Fruit fly (Drosophila melanogaster) whole organism, embryonic: Measurements from ENCODE around the gene Lgr3.
A peak's percentile ranks its signal among the peaks of the same experiment; 100 is the strongest.

Experiments used
- B-H1 ChIP-seq: fragments of 200-800 bp; sonication (Bioruptor generic); IDR thresholded peaks from 3 replicates; pipeline ENCODE4 v1.3.6; 2022; ENCODE audit warnings: missing biosample characterization, missing genetic modification characterization
- B-H2 ChIP-seq: fragments of 200-800 bp; sonication (Bioruptor generic); optimal IDR thresholded peaks from 2 replicates; lab custom pipeline; 2018; ENCODE audit warnings: missing biosample characterization, mild to moderate bottlenecking, missing genetic modification characterization
- CG1024 ChIP-seq: fragments of 200-800 bp; sonication (Bioruptor generic); IDR thresholded peaks from 2 replicates; pipeline ENCODE4 v1.3.6; 2022; ENCODE audit warnings: missing biosample characterization, missing genetic modification characterization
- CG10267 ChIP-seq: fragments of 200-800 bp; sonication (Bioruptor generic); optimal IDR thresholded peaks from 2 replicates; lab custom pipeline; 2018; ENCODE audit warnings: missing biosample characterization, mild to moderate bottlenecking, missing genetic modification characterization, moderate library complexity
- CG10462 ChIP-seq: fragments of 200-800 bp; sonication (Bioruptor generic); optimal IDR thresholded peaks from 2 replicates; lab custom pipeline; 2016; ENCODE audit warnings: missing biosample characterization, missing genetic modification characterization
- CG12744 ChIP-seq: fragments of 200-800 bp; sonication (Bioruptor generic); optimal IDR thresholded peaks from 2 replicates; lab custom pipeline; 2016; ENCODE audit warnings: missing biosample characterization, missing genetic modification characterization
- CG14014 ChIP-seq: fragments of 200-800 bp; sonication (Bioruptor generic); IDR thresholded peaks from 2 replicates; pipeline ENCODE4 v1.3.6; 2022; ENCODE audit warnings: missing biosample characterization, missing genetic modification characterization
- CG14710 ChIP-seq: fragments of 200-800 bp; sonication (Bioruptor generic); optimal IDR thresholded peaks from 3 replicates; lab custom pipeline; 2019; ENCODE audit warnings: missing biosample characterization, mild to moderate bottlenecking, missing genetic modification characterization, moderate library complexity
- CG14860 ChIP-seq: fragments of 200-800 bp; sonication (Bioruptor generic); IDR thresholded peaks from 3 replicates; pipeline ENCODE4 v1.3.6; 2022; ENCODE audit warnings: missing biosample characterization, missing genetic modification characterization; ENCODE audit not compliant: partially characterized antibody
- CG17612 ChIP-seq: fragments of 200-800 bp; sonication (Bioruptor generic); IDR thresholded peaks from 2 replicates; pipeline ENCODE4 v1.3.6; 2022; ENCODE audit warnings: missing biosample characterization, missing genetic modification characterization
- CG2889 ChIP-seq: fragments of 200-800 bp; sonication (Bioruptor generic); IDR thresholded peaks from 3 replicates; pipeline ENCODE4 v1.3.6; 2022; ENCODE audit warnings: missing biosample characterization, missing genetic modification characterization
- CG30403 ChIP-seq: fragments of 200-800 bp; sonication (Bioruptor generic); optimal IDR thresholded peaks from 3 replicates; lab custom pipeline; 2016; ENCODE audit warnings: missing biosample characterization, missing genetic modification characterization
- CG30431 ChIP-seq: fragments of 200-800 bp; sonication (Bioruptor generic); optimal IDR thresholded peaks from 2 replicates; lab custom pipeline; 2017; ENCODE audit warnings: missing biosample characterization, missing genetic modification characterization
- CG31365 ChIP-seq: fragments of 200-800 bp; sonication (Bioruptor generic); optimal IDR thresholded peaks from 2 replicates; lab custom pipeline; 2018; ENCODE audit warnings: missing biosample characterization, mild to moderate bottlenecking, missing genetic modification characterization
- CG3407 ChIP-seq: fragments of 200-800 bp; sonication (Bioruptor generic); optimal IDR thresholded peaks from 2 replicates; lab custom pipeline; 2018; ENCODE audit warnings: missing biosample characterization, mild to moderate bottlenecking, missing genetic modification characterization
- CG3995 ChIP-seq: fragments of 200-800 bp; sonication (Bioruptor generic); optimal IDR thresholded peaks from 3 replicates; lab custom pipeline; 2016; ENCODE audit warnings: missing biosample characterization, missing genetic modification characterization
- CG4404 ChIP-seq: fragments of 200-800 bp; sonication (Bioruptor generic); IDR thresholded peaks from 2 replicates; pipeline ENCODE4 v1.3.6; 2022; ENCODE audit warnings: missing biosample characterization, missing genetic modification characterization
- CG4424 ChIP-seq: fragments of 200-800 bp; sonication (Bioruptor generic); optimal IDR thresholded peaks from 3 replicates; lab custom pipeline; 2016; ENCODE audit warnings: missing biosample characterization, missing genetic modification characterization
- CG6791 ChIP-seq: fragments of 200-800 bp; sonication (Bioruptor generic); IDR thresholded peaks from 3 replicates; pipeline ENCODE4 v1.3.6; 2022; ENCODE audit warnings: missing biosample characterization, missing genetic modification characterization; ENCODE audit not compliant: partially characterized antibody
- CG9932 ChIP-seq: fragments of 200-800 bp; sonication (Bioruptor generic); IDR thresholded peaks from 2 replicates; pipeline ENCODE4 v1.3.6; 2022; ENCODE audit warnings: missing biosample characterization, missing genetic modification characterization
- Dad ChIP-seq: fragments of 200-800 bp; sonication (Bioruptor generic); optimal IDR thresholded peaks from 3 replicates; lab custom pipeline; 2016; ENCODE audit warnings: missing biosample characterization, missing genetic modification characterization
- Fer3 ChIP-seq: fragments of 200-800 bp; sonication (Bioruptor generic); optimal IDR thresholded peaks from 2 replicates; lab custom pipeline; 2018; ENCODE audit warnings: missing biosample characterization, mild to moderate bottlenecking, missing genetic modification characterization, moderate library complexity
- Gsc ChIP-seq: fragments of 200-800 bp; sonication (Bioruptor generic); IDR thresholded peaks from 2 replicates; pipeline ENCODE4 v1.3.6; 2022; ENCODE audit warnings: missing biosample characterization, missing genetic modification characterization
- H2.0 ChIP-seq: fragments of 200-800 bp; sonication (Bioruptor generic); IDR thresholded peaks from 2 replicates; pipeline ENCODE4 v1.3.6; 2022; ENCODE audit warnings: missing biosample characterization, missing genetic modification characterization
- HLHmδ ChIP-seq: fragments of 200-800 bp; sonication (Bioruptor generic); optimal IDR thresholded peaks from 2 replicates; lab custom pipeline; 2018; ENCODE audit warnings: missing biosample characterization, mild to moderate bottlenecking, missing genetic modification characterization, moderate library complexity
- Hmx ChIP-seq: fragments of 200-800 bp; sonication (Bioruptor generic); optimal IDR thresholded peaks from 2 replicates; lab custom pipeline; 2016; ENCODE audit warnings: missing biosample characterization, missing genetic modification characterization
- Hr3 ChIP-seq: fragments of 200-800 bp; sonication (Bioruptor generic); optimal IDR thresholded peaks from 3 replicates; lab custom pipeline; 2016; ENCODE audit warnings: missing biosample characterization, missing genetic modification characterization
- Hr51 ChIP-seq, 2 experiments: fragments of 200-800 bp; sonication (Bioruptor generic); optimal IDR thresholded peaks; 2 replicates in 1 of 2; 3 replicates in 1 of 2; lab custom pipeline; 2016 to 2018; ENCODE audit warnings: missing biosample characterization in 2 of 2, missing genetic modification characterization in 2 of 2, mild to moderate bottlenecking in 1 of 2, moderate library complexity in 1 of 2
- Mad ChIP-seq: fragments of 200-800 bp; sonication (Bioruptor generic); optimal IDR thresholded peaks from 2 replicates; lab custom pipeline; 2016; ENCODE audit warnings: missing biosample characterization, missing genetic modification characterization
- Mes4 ChIP-seq: fragments of 200-800 bp; sonication (Bioruptor generic); optimal IDR thresholded peaks from 2 replicates; lab custom pipeline; 2016; ENCODE audit warnings: missing biosample characterization, missing genetic modification characterization
- Pdp1 ChIP-seq, 2 experiments: fragments of 200-800 bp; sonication (Bioruptor generic); optimal IDR thresholded peaks; 3 replicates each; lab custom pipeline; 2016; ENCODE audit warnings: missing biosample characterization in 2 of 2, missing genetic modification characterization in 2 of 2, mild to moderate bottlenecking in 1 of 2, moderate library complexity in 1 of 2
- Poxn ChIP-seq: fragments of 200-800 bp; sonication (Bioruptor generic); IDR thresholded peaks from 2 replicates; pipeline ENCODE4 v1.3.6; 2022; ENCODE audit warnings: missing biosample characterization, missing genetic modification characterization
- Ptx1 ChIP-seq: fragments of 200-800 bp; sonication (Bioruptor generic); IDR thresholded peaks from 2 replicates; pipeline ENCODE4 v1.3.6; 2022; ENCODE audit warnings: missing biosample characterization, missing genetic modification characterization
- Ravus ChIP-seq: fragments of 200-800 bp; sonication (Bioruptor generic); IDR thresholded peaks from 2 replicates; pipeline ENCODE4 v1.3.6; 2022; ENCODE audit warnings: missing biosample characterization, missing genetic modification characterization
- Trl ChIP-seq, 3 experiments: fragments of >200 bp in 2 of 3; fragments of 200-800 bp in 1 of 3; sonication (Bioruptor generic) in 1 of 3; optimal IDR thresholded peaks; 2 replicates in 1 of 3; 3 replicates in 2 of 3; lab custom pipeline; 2016 to 2017; ENCODE audit warnings: missing biosample characterization in 1 of 3, missing genetic modification characterization in 1 of 3
- YL-1 ChIP-seq: fragments of 200-800 bp; sonication (Bioruptor generic); optimal IDR thresholded peaks from 3 replicates; lab custom pipeline; 2017; ENCODE audit warnings: missing biosample characterization, mild to moderate bottlenecking, missing genetic modification characterization
- ems ChIP-seq: fragments of 200-800 bp; sonication (Bioruptor generic); optimal IDR thresholded peaks from 3 replicates; lab custom pipeline; 2016; ENCODE audit warnings: missing biosample characterization, missing genetic modification characterization
- esg ChIP-seq: fragments of 200-800 bp; sonication (Bioruptor generic); conservative IDR thresholded peaks from 2 replicates; pipeline ENCODE4 v1.3.6; 2022; ENCODE audit warnings: missing biosample characterization, missing genetic modification characterization
- gro ChIP-seq: fragments of 200-800 bp; sonication (Bioruptor generic); optimal IDR thresholded peaks from 2 replicates; lab custom pipeline; 2016; ENCODE audit warnings: missing biosample characterization, missing genetic modification characterization
- hth ChIP-seq: fragments of >200 bp; optimal IDR thresholded peaks from 2 replicates; lab custom pipeline; 2017; ENCODE audit warnings: inconsistent platforms
- ind ChIP-seq: fragments of 200-800 bp; sonication (Bioruptor generic); optimal IDR thresholded peaks from 3 replicates; lab custom pipeline; 2016; ENCODE audit warnings: missing biosample characterization, missing genetic modification characterization
- knrl ChIP-seq: fragments of 200-800 bp; sonication (Bioruptor generic); IDR thresholded peaks from 3 replicates; pipeline ENCODE4 v1.3.6; 2022; ENCODE audit warnings: missing biosample characterization, missing genetic modification characterization; ENCODE audit not compliant: partially characterized antibody
- onecut ChIP-seq: fragments of 200-800 bp; sonication (Bioruptor generic); IDR thresholded peaks from 2 replicates; pipeline ENCODE4 v1.3.6; 2022; ENCODE audit warnings: missing biosample characterization, missing genetic modification characterization
- pb ChIP-seq: fragments of 200-800 bp; sonication (Bioruptor generic); optimal IDR thresholded peaks from 3 replicates; lab custom pipeline; 2016; ENCODE audit warnings: missing biosample characterization, missing genetic modification characterization
- pfk ChIP-seq: fragments of 200-800 bp; sonication (Bioruptor generic); optimal IDR thresholded peaks from 2 replicates; lab custom pipeline; 2018; ENCODE audit warnings: missing biosample characterization, mild to moderate bottlenecking, missing genetic modification characterization, moderate library complexity
- run ChIP-seq: fragments of 200-800 bp; sonication (Bioruptor generic); optimal IDR thresholded peaks from 3 replicates; lab custom pipeline; 2018; ENCODE audit warnings: missing biosample characterization, mild to moderate bottlenecking, missing genetic modification characterization
- stc ChIP-seq: fragments of 200-800 bp; sonication (Bioruptor generic); IDR thresholded peaks from 2 replicates; pipeline ENCODE4 v1.3.6; 2022; ENCODE audit warnings: missing biosample characterization, missing genetic modification characterization
- stwl ChIP-seq: fragments of 200-800 bp; sonication (Bioruptor generic); optimal IDR thresholded peaks from 3 replicates; lab custom pipeline; 2018; ENCODE audit warnings: missing biosample characterization, mild to moderate bottlenecking, missing genetic modification characterization, moderate library complexity
- ttk ChIP-seq: fragments of 200-800 bp; sonication (Bioruptor generic); IDR thresholded peaks from 2 replicates; pipeline ENCODE4 v2.1.2; 2022; ENCODE audit warnings: missing biosample characterization, missing genetic modification characterization
- vfl ChIP-seq: fragments of 200-800 bp; sonication (Bioruptor generic); optimal IDR thresholded peaks from 2 replicates; lab custom pipeline; 2016; ENCODE audit warnings: missing biosample characterization, missing genetic modification characterization
- vnd ChIP-seq: fragments of 200-800 bp; sonication (Bioruptor generic); IDR thresholded peaks from 3 replicates; pipeline ENCODE4 v1.3.6; 2022; ENCODE audit warnings: missing biosample characterization, missing genetic modification characterization; ENCODE audit not compliant: partially characterized antibody

The Lgr3 gene

DNA sequence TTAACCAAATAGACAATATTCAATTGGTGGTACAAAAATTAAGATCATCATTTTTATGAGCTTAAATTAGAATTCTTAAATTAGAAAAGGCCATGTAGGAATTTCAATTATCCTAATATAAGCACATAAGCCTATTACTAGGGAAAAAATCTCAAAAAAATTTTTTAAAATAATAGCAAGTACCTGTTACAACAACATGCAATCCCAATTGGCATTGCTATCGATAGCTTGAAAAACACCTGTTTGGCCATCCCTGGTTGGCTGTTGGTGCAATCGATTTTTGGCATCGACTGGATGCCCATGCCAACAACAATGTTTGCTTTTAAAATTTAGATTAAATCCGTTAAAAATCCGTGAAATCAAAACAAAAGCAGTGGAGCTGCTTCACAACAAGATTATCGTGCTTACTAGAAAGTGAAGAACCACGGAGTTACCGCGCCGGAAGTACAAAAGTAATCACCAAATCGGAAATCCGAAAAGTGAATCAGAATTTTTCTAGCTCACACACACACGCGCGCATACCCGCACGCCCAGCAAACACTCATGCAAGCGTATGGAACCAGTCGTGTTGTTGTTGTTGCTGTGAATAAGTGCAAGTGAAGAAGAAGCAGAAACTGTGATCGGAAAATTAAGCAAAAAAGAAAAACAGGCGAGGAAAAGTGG is 3.9 kb upstream of the Lgr3 start, which contains the start of gene RASSF8 (continued):
- TF ChIP-seq stwl (peak; percentile 4), Gsc (GFP tag; lab: Robert Waterston, UW) (no peak), Ptx1 (no peak), gro (no peak), CG6791 (GFP tag; lab: Robert Waterston, UW) (peak; percentile 83), B-H1 (GFP tag; lab: Robert Waterston, UW) (no peak), Pdp1 (GFP tag; optimal IDR thresholded peaks at IDR 0.05; lab: Kevin White, UChicago) (peak in 1 of 2 experiments; percentile 46), CG2889 (GFP tag; lab: Robert Waterston, UW) (no peak), CG4424 (GFP tag; lab: Kevin White, UChicago) (peak; percentile 21), Mes4 (no peak), Fer3 (tag; lab: Kevin White, UChicago) (no peak), Hr51 (GFP tag; optimal IDR thresholded peaks at IDR 0.05; lab: Kevin White, UChicago) (no peak), ind (GFP tag; lab: Kevin White, UChicago) (peak; percentile 18), esg (0 out of 2 replicates have a peak, but pooled peaks have one; percentile 14), pb (GFP tag; lab: Kevin White, UChicago) (no peak), onecut (peak; percentile 84), CG10267 (tag; lab: Kevin White, UChicago) (no peak), vfl (GFP tag; lab: Kevin White, UChicago) (no peak), Mad (no peak), YL-1 (GFP tag; lab: Kevin White, UChicago) (peak; percentile 47), CG3995 (peak; percentile 79), Dad (GFP tag; lab: Kevin White, UChicago) (no peak), CG31365 (tag; lab: Kevin White, UChicago) (no peak), Poxn (GFP tag; lab: Robert Waterston, UW) (no peak), CG14710 (peak; percentile 40), CG30403 (peak; percentile 63), CG1024 (GFP tag; lab: Robert Waterston, UW) (no peak), Hmx (no peak), vnd (GFP tag; lab: Robert Waterston, UW) (peak; percentile 66), Ravus (GFP tag; lab: Robert Waterston, UW) (no peak), ttk (GFP tag; lab: Robert Waterston, UW) (no peak), B-H2 (peak; percentile 18), CG30431 (GFP tag; lab: Kevin White, UChicago) (no peak), CG9932 (peak; percentile 79), knrl (GFP tag; lab: Robert Waterston, UW) (peak; percentile 67), CG4404 (GFP tag; lab: Robert Waterston, UW) (no peak), run (tag; lab: Kevin White, UChicago) (no peak), CG14014 (no peak), CG3407 (GFP tag; lab: Kevin White, UChicago) (no peak), CG17612 (GFP tag; lab: Robert Waterston, UW) (no peak), CG12744 (GFP tag; lab: Kevin White, UChicago) (no peak), CG10462 (no peak), Hr3 (no peak), pfk (no peak), Trl (optimal IDR thresholded peaks at IDR 0.05; lab: Kevin White, UChicago) (no peak), Trl (GFP tag; optimal IDR thresholded peaks at IDR 0.05; lab: Kevin White, UChicago) (peak; percentile 20), H2.0 (GFP tag; lab: Robert Waterston, UW) (no peak), stc (no peak), CG14860 (no peak), hth (lab: Kevin White, UChicago) (no peak), HLHmδ (GFP tag; lab: Kevin White, UChicago) (no peak), ems (GFP tag; lab: Kevin White, UChicago) (no peak)
